Fruit fly (Drosophila melanogaster): ENCODE measurements around the gene omd.

- TF ChIP-seq Sox102F (GFP tag; optimal IDR thresholded peaks at IDR 0.05) = no peak
- TF ChIP-seq Aef1 (GFP tag; IDR thresholded peaks at IDR 0.05) = no peak
These were observed 22.8 kb upstream of the omd start, which contains the start of gene Argp for dm6 chr3R:13709839-13710238.
